Fruit fly (Drosophila melanogaster) whole organism, embryonic: Measurements from ENCODE around the gene mol.
A peak's percentile ranks its signal among the peaks of the same experiment; 100 is the strongest.

Experiments used
- Adf1 ChIP-seq: fragments of 200-800 bp; sonication (Bioruptor generic); IDR thresholded peaks from 2 replicates; pipeline ENCODE4 v1.3.6; 2022; ENCODE audit warnings: missing biosample characterization, missing genetic modification characterization
- B-H2 ChIP-seq: fragments of 200-800 bp; sonication (Bioruptor generic); optimal IDR thresholded peaks from 2 replicates; lab custom pipeline; 2018; ENCODE audit warnings: missing biosample characterization, mild to moderate bottlenecking, missing genetic modification characterization
- CG10543 ChIP-seq: fragments of 200-800 bp; sonication (Bioruptor generic); optimal IDR thresholded peaks from 3 replicates; lab custom pipeline; 2017; ENCODE audit warnings: missing biosample characterization, mild to moderate bottlenecking, missing genetic modification characterization, moderate library complexity
- CG12942 ChIP-seq: fragments of 200-800 bp; sonication (Bioruptor generic); optimal IDR thresholded peaks from 3 replicates; lab custom pipeline; 2016; ENCODE audit warnings: missing biosample characterization, missing genetic modification characterization
- CG16863 ChIP-seq: fragments of 200-800 bp; sonication (Bioruptor generic); optimal IDR thresholded peaks from 3 replicates; lab custom pipeline; 2016; ENCODE audit warnings: missing biosample characterization, missing genetic modification characterization
- CG18011 ChIP-seq: fragments of 200-800 bp; sonication (Bioruptor generic); optimal IDR thresholded peaks from 2 replicates; lab custom pipeline; 2017; ENCODE audit warnings: missing biosample characterization, missing genetic modification characterization, mild to moderate bottlenecking, moderate library complexity, missing genotype
- CG2678 ChIP-seq: fragments of 200-800 bp; sonication (Bioruptor generic); optimal IDR thresholded peaks from 3 replicates; lab custom pipeline; 2019; ENCODE audit warnings: missing biosample characterization, mild to moderate bottlenecking, missing genetic modification characterization, moderate library complexity
- CG2712 ChIP-seq: fragments of 200-800 bp; optimal IDR thresholded peaks from 3 replicates; lab custom pipeline; 2019; ENCODE audit warnings: missing biosample characterization, mild to moderate bottlenecking, missing genetic modification characterization, moderate library complexity
- CG30431 ChIP-seq: fragments of 200-800 bp; sonication (Bioruptor generic); optimal IDR thresholded peaks from 2 replicates; lab custom pipeline; 2017; ENCODE audit warnings: missing biosample characterization, missing genetic modification characterization
- CG32772 ChIP-seq: fragments of 200-800 bp; sonication (Bioruptor generic); IDR thresholded peaks from 2 replicates; pipeline ENCODE4 v1.3.6; 2022; ENCODE audit warnings: missing biosample characterization, missing genetic modification characterization
- CG3995 ChIP-seq: fragments of 200-800 bp; sonication (Bioruptor generic); optimal IDR thresholded peaks from 3 replicates; lab custom pipeline; 2016; ENCODE audit warnings: missing biosample characterization, missing genetic modification characterization
- CG4617 ChIP-seq: fragments of 200-800 bp; sonication (Bioruptor generic); optimal IDR thresholded peaks from 3 replicates; lab custom pipeline; 2016; ENCODE audit warnings: missing biosample characterization, missing genetic modification characterization, borderline replicate concordance
- CG6175 ChIP-seq: fragments of 200-800 bp; sonication (Bioruptor generic); IDR thresholded peaks from 3 replicates; pipeline ENCODE4 v1.3.6; 2022; ENCODE audit warnings: missing biosample characterization, missing genetic modification characterization
- CG6272 ChIP-seq: fragments of 200-800 bp; sonication (Bioruptor generic); IDR thresholded peaks from 2 replicates; pipeline ENCODE4 v1.3.6; 2022; ENCODE audit warnings: missing biosample characterization, missing genetic modification characterization
- CG7271 ChIP-seq: fragments of 200-800 bp; sonication (Bioruptor generic); optimal IDR thresholded peaks from 2 replicates; lab custom pipeline; 2018; ENCODE audit warnings: missing biosample characterization, mild to moderate bottlenecking, missing genetic modification characterization, moderate library complexity
- CG8290 ChIP-seq, 3 experiments: fragments of 200-800 bp; sonication (Bioruptor generic); optimal IDR thresholded peaks; 2 replicates each; lab custom pipeline; 2016 to 2019; ENCODE audit warnings: missing biosample characterization in 3 of 3, missing genetic modification characterization in 3 of 3, mild to moderate bottlenecking in 2 of 3, moderate library complexity in 1 of 3
- CG8944 ChIP-seq: fragments of 200-800 bp; sonication (Bioruptor generic); optimal IDR thresholded peaks from 3 replicates; lab custom pipeline; 2016; ENCODE audit warnings: missing biosample characterization, missing genetic modification characterization
- CG9609 ChIP-seq: fragments of 200-800 bp; sonication (Bioruptor generic); optimal IDR thresholded peaks from 3 replicates; lab custom pipeline; 2016; ENCODE audit warnings: missing biosample characterization, missing genetic modification characterization
- CG9932 ChIP-seq: fragments of 200-800 bp; sonication (Bioruptor generic); IDR thresholded peaks from 2 replicates; pipeline ENCODE4 v1.3.6; 2022; ENCODE audit warnings: missing biosample characterization, missing genetic modification characterization
- ERR ChIP-seq: fragments of 200-800 bp; sonication (Bioruptor generic); optimal IDR thresholded peaks from 2 replicates; lab custom pipeline; 2016; ENCODE audit warnings: missing biosample characterization, missing genetic modification characterization
- Fer3 ChIP-seq: fragments of 200-800 bp; sonication (Bioruptor generic); optimal IDR thresholded peaks from 2 replicates; lab custom pipeline; 2018; ENCODE audit warnings: missing biosample characterization, mild to moderate bottlenecking, missing genetic modification characterization, moderate library complexity
- GATAe ChIP-seq: fragments of 200-800 bp; sonication (Bioruptor generic); conservative IDR thresholded peaks from 2 replicates; pipeline ENCODE4 v1.3.6; 2022; ENCODE audit warnings: missing biosample characterization, missing genetic modification characterization
- Hmx ChIP-seq: fragments of 200-800 bp; sonication (Bioruptor generic); optimal IDR thresholded peaks from 2 replicates; lab custom pipeline; 2016; ENCODE audit warnings: missing biosample characterization, missing genetic modification characterization
- MTF-1 ChIP-seq: fragments of 200-800 bp; sonication (Bioruptor generic); optimal IDR thresholded peaks from 2 replicates; lab custom pipeline; 2018; ENCODE audit warnings: missing biosample characterization, mild to moderate bottlenecking, missing genetic modification characterization, borderline replicate concordance
- Opbp ChIP-seq: fragments of 200-800 bp; sonication (Bioruptor generic); IDR thresholded peaks from 3 replicates; pipeline ENCODE4 v1.3.6; 2022; ENCODE audit warnings: missing biosample characterization, missing genetic modification characterization; ENCODE audit not compliant: partially characterized antibody
- Six4 ChIP-seq: fragments of 200-800 bp; sonication (Bioruptor generic); optimal IDR thresholded peaks from 2 replicates; lab custom pipeline; 2016; ENCODE audit warnings: missing biosample characterization, missing genetic modification characterization
- Spps ChIP-seq: fragments of 200-800 bp; sonication (Bioruptor generic); optimal IDR thresholded peaks from 2 replicates; lab custom pipeline; 2018; ENCODE audit warnings: missing biosample characterization, mild to moderate bottlenecking, missing genetic modification characterization
- Sry-δ ChIP-seq: fragments of 200-800 bp; sonication (Bioruptor generic); optimal IDR thresholded peaks from 2 replicates; lab custom pipeline; 2016; ENCODE audit warnings: missing biosample characterization, missing genetic modification characterization
- TFAM ChIP-seq: fragments of 200-800 bp; sonication (Bioruptor generic); optimal IDR thresholded peaks from 2 replicates; lab custom pipeline; 2017; ENCODE audit warnings: missing biosample characterization, missing genetic modification characterization, inconsistent platforms
- Xrp1 ChIP-seq: fragments of 200-800 bp; sonication (Bioruptor generic); IDR thresholded peaks from 2 replicates; pipeline ENCODE4 v1.3.6; 2022; ENCODE audit warnings: missing biosample characterization, missing genetic modification characterization
- crc ChIP-seq: fragments of 200-800 bp; sonication (Bioruptor generic); optimal IDR thresholded peaks from 2 replicates; lab custom pipeline; 2016; ENCODE audit warnings: missing biosample characterization, missing genetic modification characterization
- fd64A ChIP-seq: fragments of 200-800 bp; sonication (Bioruptor generic); optimal IDR thresholded peaks from 3 replicates; lab custom pipeline; 2018; ENCODE audit warnings: missing biosample characterization, mild to moderate bottlenecking, missing genetic modification characterization
- gce ChIP-seq: fragments of 200-800 bp; sonication (Bioruptor generic); IDR thresholded peaks from 3 replicates; pipeline ENCODE4 v1.3.6; 2022; ENCODE audit warnings: missing biosample characterization, missing genetic modification characterization
- gfzf ChIP-seq: fragments of 200-800 bp; sonication (Bioruptor generic); optimal IDR thresholded peaks from 2 replicates; lab custom pipeline; 2016; ENCODE audit warnings: missing biosample characterization, mild to moderate bottlenecking, missing genetic modification characterization, moderate library complexity
- h ChIP-seq: fragments of >200 bp; optimal IDR thresholded peaks from 2 replicates; lab custom pipeline; 2017
- jigr1 ChIP-seq: fragments of 200-800 bp; sonication (Bioruptor generic); IDR thresholded peaks from 3 replicates; pipeline ENCODE4 v1.3.6; 2022; ENCODE audit warnings: missing biosample characterization, missing genetic modification characterization
- lola ChIP-seq, 3 experiments: fragments of >200 bp in 2 of 3; fragments of 200-800 bp in 1 of 3; sonication (Bioruptor generic) in 1 of 3; optimal IDR thresholded peaks; 2 replicates each; lab custom pipeline; 2017 to 2019; ENCODE audit warnings: missing biosample characterization in 3 of 3, missing genetic modification characterization in 3 of 3, mild to moderate bottlenecking in 1 of 3, moderate library complexity in 1 of 3
- luna ChIP-seq: fragments of 200-800 bp; sonication (Bioruptor generic); optimal IDR thresholded peaks from 2 replicates; lab custom pipeline; 2016; ENCODE audit warnings: missing biosample characterization, missing genetic modification characterization
- mam ChIP-seq: fragments of 200-800 bp; sonication (Bioruptor generic); optimal IDR thresholded peaks from 3 replicates; lab custom pipeline; 2016; ENCODE audit warnings: missing biosample characterization, missing genetic modification characterization
- nmo ChIP-seq: fragments of 200-800 bp; sonication (Bioruptor generic); optimal IDR thresholded peaks from 2 replicates; lab custom pipeline; 2018; ENCODE audit warnings: missing biosample characterization, mild to moderate bottlenecking, missing genetic modification characterization, moderate library complexity
- pb ChIP-seq: fragments of 200-800 bp; sonication (Bioruptor generic); optimal IDR thresholded peaks from 3 replicates; lab custom pipeline; 2016; ENCODE audit warnings: missing biosample characterization, missing genetic modification characterization
- rib ChIP-seq: fragments of 200-800 bp; sonication (Bioruptor generic); IDR thresholded peaks from 2 replicates; pipeline ENCODE4 v1.3.6; 2022; ENCODE audit warnings: missing biosample characterization, missing genetic modification characterization
- sim ChIP-seq: fragments of 200-800 bp; sonication (Bioruptor generic); IDR thresholded peaks from 2 replicates; pipeline ENCODE4 v1.3.6; 2022; ENCODE audit warnings: missing biosample characterization, missing genetic modification characterization
- slou ChIP-seq: fragments of 200-800 bp; sonication (Bioruptor generic); optimal IDR thresholded peaks from 3 replicates; lab custom pipeline; 2016; ENCODE audit warnings: missing biosample characterization, missing genetic modification characterization
- so ChIP-seq: fragments of 200-800 bp; sonication (Bioruptor generic); IDR thresholded peaks from 3 replicates; pipeline ENCODE4 v1.3.6; 2022; ENCODE audit warnings: missing biosample characterization, missing genetic modification characterization
- sob ChIP-seq: fragments of 200-800 bp; sonication (Bioruptor generic); IDR thresholded peaks from 2 replicates; pipeline ENCODE4 v1.3.6; 2022; ENCODE audit warnings: missing biosample characterization, missing genetic modification characterization
- stc ChIP-seq: fragments of 200-800 bp; sonication (Bioruptor generic); IDR thresholded peaks from 2 replicates; pipeline ENCODE4 v1.3.6; 2022; ENCODE audit warnings: missing biosample characterization, missing genetic modification characterization
- trh ChIP-seq: fragments of 200-800 bp; sonication (Bioruptor generic); optimal IDR thresholded peaks from 2 replicates; lab custom pipeline; 2016; ENCODE audit warnings: missing biosample characterization, missing genetic modification characterization
- zfh1 ChIP-seq: fragments of 200-800 bp; sonication (Bioruptor generic); IDR thresholded peaks from 3 replicates; pipeline ENCODE4 v1.3.6; 2022; ENCODE audit warnings: missing biosample characterization, missing genetic modification characterization

Gene mol

dm6 chr2L:14995594-14996463 lies 1.5 kb downstream of the mol start (continued):
- TF ChIP-seq crc (GFP tag; lab: Kevin White, UChicago) (no peak), stc (GFP tag; lab: Robert Waterston, UW) (peak; percentile 96), CG32772 (GFP tag; lab: Robert Waterston, UW) (peak; percentile 94), fd64A (GFP tag; lab: Kevin White, UChicago) (peak; percentile 91), CG6272 (GFP tag; lab: Robert Waterston, UW) (peak; percentile 89), sob (peak; percentile 87), Fer3 (tag; lab: Kevin White, UChicago) (peak; percentile 89), mam (GFP tag; lab: Kevin White, UChicago) (no peak), h (lab: Kevin White, UChicago) (no peak), CG7271 (tag; lab: Kevin White, UChicago) (peak; percentile 59), TFAM (peak; percentile 44), luna (GFP tag; lab: Kevin White, UChicago) (no peak), Spps (tag; lab: Kevin White, UChicago) (peak; percentile 89), slou (GFP tag; lab: Kevin White, UChicago) (peak; percentile 79), Six4 (GFP tag; lab: Kevin White, UChicago) (peak; percentile 89), sim (peak; percentile 28; the same call in 1 of the 2 replicates), CG10543 (GFP tag; lab: Kevin White, UChicago) (peak; percentile 27), Sry-δ (no peak), pb (GFP tag; lab: Kevin White, UChicago) (peak; percentile 61), so (GFP tag; lab: Robert Waterston, UW) (peak; percentile 91; the same call in 2 of the 3 replicates), CG12942 (GFP tag; lab: Kevin White, UChicago) (peak; percentile 86), CG4617 (GFP tag; lab: Kevin White, UChicago) (peak; percentile 48), CG9609 (peak; percentile 19), Xrp1 (GFP tag; lab: Robert Waterston, UW) (peak; percentile 96), Adf1 (GFP tag; lab: Robert Waterston, UW) (peak; percentile 50), gfzf (GFP tag; lab: Kevin White, UChicago) (no peak), CG6175 (GFP tag; lab: Robert Waterston, UW) (peak; percentile 78), CG3995 (GFP tag; lab: Kevin White, UChicago) (no peak), Opbp (GFP tag; lab: Robert Waterston, UW) (no peak), Hmx (GFP tag; lab: Kevin White, UChicago) (no peak), CG16863 (peak; percentile 46), nmo (GFP tag; lab: Kevin White, UChicago) (peak; percentile 96), GATAe (no peak), rib (no peak; the same call in 1 of the 2 replicates), CG8290 (GFP tag; optimal IDR thresholded peaks at IDR 0.05; lab: Kevin White, UChicago) (peak; percentile 74), CG8290 (tag; optimal IDR thresholded peaks at IDR 0.05; lab: Kevin White, UChicago) (peak; percentile 64 to 67), CG2678 (tag; lab: Kevin White, UChicago) (peak; percentile 94), CG2712 (tag; lab: Kevin White, UChicago) (peak; percentile 96), MTF-1 (GFP tag; lab: Kevin White, UChicago) (peak; percentile 77), lola (GFP tag; optimal IDR thresholded peaks at IDR 0.05; lab: Kevin White, UChicago) (peak in 1 of 3 experiments; percentile 89), CG8944 (peak; percentile 44), CG9932 (peak; percentile 75), zfh1 (peak; percentile 89), CG18011 (GFP tag; lab: Kevin White, UChicago) (peak; percentile 55), jigr1 (GFP tag; lab: Robert Waterston, UW) (peak; percentile 89), B-H2 (GFP tag; lab: Kevin White, UChicago) (no peak), trh (GFP tag; lab: Kevin White, UChicago) (peak; percentile 77), gce (peak; percentile 92), ERR (GFP tag; lab: Kevin White, UChicago) (no peak), CG30431 (GFP tag; lab: Kevin White, UChicago) (peak; percentile 68)
